Fruit fly (Drosophila melanogaster) whole organism, embryonic: ENCODE measurements around the gene CG43127.

Source experiments
- Antp ChIP-seq: fragments of 200-800 bp; sonication (Bioruptor generic); optimal IDR thresholded peaks from 3 replicates; lab custom pipeline; 2016; ENCODE audit warnings: missing biosample characterization, missing genetic modification characterization
- CG11093 ChIP-seq: fragments of 200-800 bp; sonication (Bioruptor generic); IDR thresholded peaks from 3 replicates; pipeline ENCODE4 v1.3.6; 2022; ENCODE audit warnings: missing biosample characterization, missing genetic modification characterization
- CG11560 ChIP-seq: fragments of 200-800 bp; sonication (Bioruptor generic); IDR thresholded peaks from 3 replicates; pipeline ENCODE4 v1.3.6; 2022; ENCODE audit warnings: missing biosample characterization, missing genetic modification characterization
- CG13287 ChIP-seq: fragments of 200-800 bp; sonication (Bioruptor generic); IDR thresholded peaks from 2 replicates; pipeline ENCODE4 v1.3.6; 2022; ENCODE audit warnings: missing biosample characterization, missing genetic modification characterization; ENCODE audit not compliant: partially characterized antibody
- CG14667 ChIP-seq: fragments of 200-800 bp; sonication (Bioruptor generic); IDR thresholded peaks from 2 replicates; pipeline ENCODE4 v1.3.6; 2022; ENCODE audit warnings: missing biosample characterization, missing genetic modification characterization
- CG15073 ChIP-seq: fragments of 200-800 bp; sonication (Bioruptor generic); optimal IDR thresholded peaks from 2 replicates; lab custom pipeline; 2016; ENCODE audit warnings: missing biosample characterization, missing genetic modification characterization
- CG17361 ChIP-seq: fragments of 200-800 bp; sonication (Bioruptor generic); IDR thresholded peaks from 3 replicates; pipeline ENCODE4 v1.3.6; 2022; ENCODE audit warnings: missing biosample characterization, missing genetic modification characterization
- CG17829 ChIP-seq: fragments of 200-800 bp; optimal IDR thresholded peaks from 2 replicates; lab custom pipeline; 2019; ENCODE audit warnings: missing biosample characterization, mild to moderate bottlenecking, missing genetic modification characterization, moderate library complexity
- CG17912 ChIP-seq: fragments of 200-800 bp; sonication (Bioruptor generic); optimal IDR thresholded peaks from 2 replicates; lab custom pipeline; 2018; ENCODE audit warnings: missing biosample characterization, mild to moderate bottlenecking, missing genetic modification characterization
- CG18764 ChIP-seq: fragments of 200-800 bp; sonication (Bioruptor generic); optimal IDR thresholded peaks from 3 replicates; lab custom pipeline; 2016; ENCODE audit warnings: missing biosample characterization, missing genetic modification characterization
- CG2678 ChIP-seq: fragments of 200-800 bp; sonication (Bioruptor generic); optimal IDR thresholded peaks from 3 replicates; lab custom pipeline; 2019; ENCODE audit warnings: missing biosample characterization, mild to moderate bottlenecking, missing genetic modification characterization, moderate library complexity
- CG2889 ChIP-seq: fragments of 200-800 bp; sonication (Bioruptor generic); IDR thresholded peaks from 3 replicates; pipeline ENCODE4 v1.3.6; 2022; ENCODE audit warnings: missing biosample characterization, missing genetic modification characterization
- CG3065 ChIP-seq: fragments of 200-800 bp; sonication (Bioruptor generic); optimal IDR thresholded peaks from 2 replicates; lab custom pipeline; 2016; ENCODE audit warnings: missing biosample characterization, missing genetic modification characterization
- CG3407 ChIP-seq: fragments of 200-800 bp; sonication (Bioruptor generic); optimal IDR thresholded peaks from 2 replicates; lab custom pipeline; 2018; ENCODE audit warnings: missing biosample characterization, mild to moderate bottlenecking, missing genetic modification characterization
- CG4730 ChIP-seq: fragments of 200-800 bp; sonication (Bioruptor generic); IDR thresholded peaks from 2 replicates; pipeline ENCODE4 v1.3.6; 2022; ENCODE audit warnings: missing biosample characterization, missing genetic modification characterization
- CG8765 ChIP-seq: fragments of 200-800 bp; sonication (Bioruptor generic); IDR thresholded peaks from 2 replicates; pipeline ENCODE4 v1.3.6; 2022; ENCODE audit warnings: missing biosample characterization, missing genetic modification characterization
- CrebB ChIP-seq: fragments of 200-800 bp; sonication (Bioruptor generic); optimal IDR thresholded peaks from 3 replicates; lab custom pipeline; 2018; ENCODE audit warnings: missing biosample characterization, mild to moderate bottlenecking, missing genetic modification characterization
- D19A ChIP-seq: fragments of 200-800 bp; optimal IDR thresholded peaks from 3 replicates; lab custom pipeline; 2019; ENCODE audit warnings: missing biosample characterization, mild to moderate bottlenecking, missing genetic modification characterization, moderate library complexity
- Dp ChIP-seq: fragments of 200-800 bp; sonication (Bioruptor generic); optimal IDR thresholded peaks from 2 replicates; lab custom pipeline; 2018; ENCODE audit warnings: missing biosample characterization, mild to moderate bottlenecking, missing genetic modification characterization, moderate library complexity
- Ets65A ChIP-seq: fragments of 200-800 bp; sonication (Bioruptor generic); peaks from one replicate; lab custom pipeline; 2016; ENCODE audit warnings: missing biosample characterization, missing genetic modification characterization
- Fer1 ChIP-seq: fragments of 200-800 bp; sonication (Bioruptor generic); optimal IDR thresholded peaks from 2 replicates; lab custom pipeline; 2017; ENCODE audit warnings: missing biosample characterization, mild to moderate bottlenecking, missing genetic modification characterization
- Hmx ChIP-seq: fragments of 200-800 bp; sonication (Bioruptor generic); optimal IDR thresholded peaks from 2 replicates; lab custom pipeline; 2016; ENCODE audit warnings: missing biosample characterization, missing genetic modification characterization
- Kr ChIP-seq: fragments of 200-800 bp; sonication (Bioruptor generic); optimal IDR thresholded peaks from 2 replicates; lab custom pipeline; 2017; ENCODE audit warnings: missing biosample characterization, mild to moderate bottlenecking, missing genetic modification characterization
- Lhr ChIP-seq: fragments of 200-800 bp; sonication (Bioruptor generic); optimal IDR thresholded peaks from 3 replicates; lab custom pipeline; 2017; ENCODE audit warnings: mild to moderate bottlenecking, missing biosample characterization, missing genetic modification reagents, missing genetic modification characterization
- Med ChIP-seq: fragments of 200-800 bp; sonication (Bioruptor generic); peaks from one replicate; lab custom pipeline; 2016; ENCODE audit warnings: missing biosample characterization, missing genetic modification characterization, mild to moderate bottlenecking, inconsistent platforms, moderate library complexity
- Meics ChIP-seq: fragments of 200-800 bp; sonication (Bioruptor generic); optimal IDR thresholded peaks from 2 replicates; lab custom pipeline; 2017; ENCODE audit warnings: missing biosample characterization, mild to moderate bottlenecking, missing genetic modification characterization
- NFAT ChIP-seq: fragments of 200-800 bp; sonication (Bioruptor generic); IDR thresholded peaks from 2 replicates; pipeline ENCODE4 v1.3.6; 2022; ENCODE audit warnings: missing biosample characterization, missing genetic modification characterization
- Nf-YA ChIP-seq: fragments of 200-800 bp; sonication (Bioruptor generic); IDR thresholded peaks from 2 replicates; pipeline ENCODE4 v1.3.6; 2022; ENCODE audit warnings: missing biosample characterization, missing genetic modification characterization
- TFAM ChIP-seq: fragments of 200-800 bp; sonication (Bioruptor generic); optimal IDR thresholded peaks from 2 replicates; lab custom pipeline; 2017; ENCODE audit warnings: missing biosample characterization, missing genetic modification characterization, inconsistent platforms
- Xbp1 ChIP-seq: fragments of 200-800 bp; sonication (Bioruptor generic); optimal IDR thresholded peaks from 3 replicates; lab custom pipeline; 2016; ENCODE audit warnings: missing biosample characterization, mild to moderate bottlenecking, missing genetic modification characterization
- Xrp1 ChIP-seq: fragments of 200-800 bp; sonication (Bioruptor generic); IDR thresholded peaks from 2 replicates; pipeline ENCODE4 v1.3.6; 2022; ENCODE audit warnings: missing biosample characterization, missing genetic modification characterization
- ac ChIP-seq: fragments of 200-800 bp; sonication (Bioruptor generic); optimal IDR thresholded peaks from 3 replicates; lab custom pipeline; 2017; ENCODE audit warnings: missing biosample characterization, mild to moderate bottlenecking, missing genetic modification characterization
- ash1 ChIP-seq: fragments of 200-800 bp; sonication (Bioruptor generic); optimal IDR thresholded peaks from 2 replicates; lab custom pipeline; 2018; ENCODE audit warnings: missing biosample characterization, mild to moderate bottlenecking, missing genetic modification characterization
- cg ChIP-seq: fragments of 200-800 bp; sonication (Bioruptor generic); optimal IDR thresholded peaks from 3 replicates; lab custom pipeline; 2019; ENCODE audit warnings: missing biosample characterization, mild to moderate bottlenecking, missing genetic modification characterization, moderate library complexity
- dan ChIP-seq: fragments of 200-800 bp; sonication (Bioruptor generic); IDR thresholded peaks from 2 replicates; pipeline ENCODE4 v1.3.6; 2022; ENCODE audit warnings: missing biosample characterization, missing genetic modification characterization
- esg ChIP-seq: fragments of 200-800 bp; sonication (Bioruptor generic); conservative IDR thresholded peaks from 2 replicates; pipeline ENCODE4 v1.3.6; 2022; ENCODE audit warnings: missing biosample characterization, missing genetic modification characterization
- fru ChIP-seq: fragments of >200 bp; optimal IDR thresholded peaks from 2 replicates; lab custom pipeline; 2017
- fu2 ChIP-seq: fragments of 200-800 bp; sonication (Bioruptor generic); optimal IDR thresholded peaks from 2 replicates; lab custom pipeline; 2016; ENCODE audit warnings: missing biosample characterization, missing genetic modification characterization
- gem ChIP-seq: fragments of 200-800 bp; sonication (Bioruptor generic); optimal IDR thresholded peaks from 2 replicates; lab custom pipeline; 2019; ENCODE audit warnings: missing biosample characterization, mild to moderate bottlenecking, missing genetic modification characterization, moderate library complexity
- gsb-n ChIP-seq: fragments of 200-800 bp; sonication (Bioruptor generic); optimal IDR thresholded peaks from 3 replicates; lab custom pipeline; 2018; ENCODE audit warnings: missing biosample characterization, mild to moderate bottlenecking, missing genetic modification characterization
- her ChIP-seq: fragments of 200-800 bp; sonication (Bioruptor generic); optimal IDR thresholded peaks from 2 replicates; lab custom pipeline; 2016; ENCODE audit warnings: missing biosample characterization, missing genetic modification characterization
- hkb ChIP-seq, 2 experiments: fragments of 200-800 bp in 1 of 2; fragments of >200 bp in 1 of 2; sonication (Bioruptor generic) in 1 of 2; IDR thresholded peaks in 1 of 2; optimal IDR thresholded peaks in 1 of 2; 2 replicates each; pipeline versions ENCODE4 v1.3.6 to Lab custom; 2017 to 2022; ENCODE audit warnings: missing biosample characterization in 1 of 2, missing genetic modification characterization in 1 of 2
- kni ChIP-seq: fragments of 200-800 bp; sonication (Bioruptor generic); optimal IDR thresholded peaks from 3 replicates; lab custom pipeline; 2017; ENCODE audit warnings: mild to moderate bottlenecking, missing biosample characterization, missing genetic modification reagents, missing genetic modification characterization
- nau ChIP-seq: fragments of 200-800 bp; sonication (Bioruptor generic); optimal IDR thresholded peaks from 3 replicates; lab custom pipeline; 2017; ENCODE audit warnings: missing biosample characterization, mild to moderate bottlenecking, missing genetic modification characterization, missing genetic modification reagents
- phol ChIP-seq: fragments of 200-800 bp; sonication (Bioruptor generic); optimal IDR thresholded peaks from 3 replicates; lab custom pipeline; 2018; ENCODE audit warnings: missing biosample characterization, mild to moderate bottlenecking, missing genetic modification characterization, moderate library complexity
- sens ChIP-seq: fragments of 200-800 bp; sonication (Bioruptor generic); peaks from one replicate; lab custom pipeline; 2016; ENCODE audit warnings: missing biosample characterization, missing genetic modification characterization
- sens-2 ChIP-seq: fragments of 200-800 bp; sonication (Bioruptor generic); IDR thresholded peaks from 2 replicates; pipeline ENCODE4 v1.3.6; 2022; ENCODE audit warnings: missing biosample characterization, missing genetic modification characterization
- stc ChIP-seq: fragments of 200-800 bp; sonication (Bioruptor generic); IDR thresholded peaks from 2 replicates; pipeline ENCODE4 v1.3.6; 2022; ENCODE audit warnings: missing biosample characterization, missing genetic modification characterization
- toy ChIP-seq: fragments of 200-800 bp; sonication (Bioruptor generic); IDR thresholded peaks from 2 replicates; pipeline ENCODE4 v1.3.6; 2022; ENCODE audit warnings: missing biosample characterization, missing genetic modification characterization
- tup ChIP-seq: fragments of 200-800 bp; sonication (Bioruptor generic); optimal IDR thresholded peaks from 2 replicates; lab custom pipeline; 2016; ENCODE audit warnings: missing biosample characterization, mild to moderate bottlenecking, missing genetic modification characterization, moderate library complexity

CG43127 gene

dm6 chr3L:10659993-10660743, 34.8 kb upstream of the CG43127 start (continued):
- TF ChIP-seq dan (GFP tag; lab: Robert Waterston, UW) (no peak), CG4730 (GFP tag; lab: Robert Waterston, UW) (no peak), Xrp1 (peak; percentile 39; the same call in 1 of the 2 replicates), hkb (optimal IDR thresholded peaks at IDR 0.05; lab: Kevin White, UChicago) (no peak), hkb (GFP tag; IDR thresholded peaks at IDR 0.05; lab: Robert Waterston, UW) (no peak), toy (GFP tag; lab: Robert Waterston, UW) (no peak), D19A (tag; lab: Kevin White, UChicago) (peak; percentile 24), esg (GFP tag; lab: Robert Waterston, UW) (no peak), CG2678 (peak; percentile 30), her (GFP tag; lab: Kevin White, UChicago) (no peak), NFAT (GFP tag; lab: Robert Waterston, UW) (no peak), Lhr (GFP tag; lab: Kevin White, UChicago) (no peak), kni (GFP tag; lab: Kevin White, UChicago) (peak; percentile 17), Antp (GFP tag; lab: Kevin White, UChicago) (no peak), Xbp1 (GFP tag; lab: Kevin White, UChicago) (no peak), CG3065 (GFP tag; lab: Kevin White, UChicago) (no peak), CG11560 (tag; lab: Robert Waterston, UW) (no peak), gsb-n (tag; lab: Kevin White, UChicago) (peak; percentile 37), stc (GFP tag; lab: Robert Waterston, UW) (no peak), Kr (GFP tag; lab: Kevin White, UChicago) (peak; percentile 37), phol (peak; percentile 32), gem (tag; lab: Kevin White, UChicago) (peak; percentile 52)

- 0 out of 2 replicates have a peak, but pooled peaks have one; percentile 11 for TF ChIP-seq Nf-YA (GFP tag; lab: Robert Waterston, UW)
- 0 out of 3 replicates have a peak, but pooled peaks have one; percentile 7 for TF ChIP-seq CG17361 (GFP tag; lab: Robert Waterston, UW)
- TF ChIP-seq D19A (tag; lab: Kevin White, UChicago) = no peak
- TF ChIP-seq ash1 (GFP tag; lab: Kevin White, UChicago) = no peak
- TF ChIP-seq Meics = no peak
- TF ChIP-seq Xrp1 = no peak
- no peak for TF ChIP-seq CG8765
- no peak for TF ChIP-seq CG18764 (GFP tag; lab: Kevin White, UChicago)
- no peak for TF ChIP-seq TFAM (GFP tag; lab: Kevin White, UChicago)
- no peak for TF ChIP-seq Lhr (GFP tag; lab: Kevin White, UChicago)
- no peak for TF ChIP-seq CG11093 (GFP tag; lab: Robert Waterston, UW)
- peak; percentile 11 for TF ChIP-seq cg (GFP tag; lab: Kevin White, UChicago)
- TF ChIP-seq Dp = no peak
- no peak for TF ChIP-seq CG3407 (GFP tag; lab: Kevin White, UChicago)
- TF ChIP-seq nau = peak; percentile 57
- TF ChIP-seq CG15073 (GFP tag; lab: Kevin White, UChicago) = no peak
- no peak for TF ChIP-seq fru (lab: Kevin White, UChicago)
- no peak for TF ChIP-seq CG14667 (GFP tag; lab: Robert Waterston, UW)
- no peak for TF ChIP-seq Fer1
- no peak for TF ChIP-seq sens-2
- TF ChIP-seq CG2889 (GFP tag; lab: Robert Waterston, UW) = no peak
- peak; percentile 19 for TF ChIP-seq sens (GFP tag; lab: Kevin White, UChicago)
- peak; percentile 91 for TF ChIP-seq ac
- no peak for TF ChIP-seq tup (GFP tag; lab: Kevin White, UChicago)
- no peak for TF ChIP-seq fu2 (GFP tag; lab: Kevin White, UChicago)
- TF ChIP-seq CG13287 (GFP tag; lab: Robert Waterston, UW) = no peak
- no peak for TF ChIP-seq CG17912
- no peak for TF ChIP-seq Hmx (GFP tag; lab: Kevin White, UChicago)
- no peak for TF ChIP-seq CrebB (tag; lab: Kevin White, UChicago)
- no peak for TF ChIP-seq CG17829 (tag; lab: Kevin White, UChicago)
- no peak for TF ChIP-seq Ets65A (GFP tag; lab: Kevin White, UChicago)
- TF ChIP-seq Med (GFP tag; lab: Kevin White, UChicago) = peak; percentile 29
These were observed 34.1 kb upstream of the CG43127 start for dm6 chr3L:10659524-10659923.
